Worm (Caenorhabditis elegans) whole organism, early embryonic: ENCODE results near the gene srd-40.
"Not testable (repeated sequence)": the region's sequence is repeated elsewhere in the genome, so short reads cannot be mapped to it uniquely, and the experiment has no call there.

Experiments
- B0310.2 ChIP-seq: sonication (generic microtip); optimal IDR thresholded peaks from 2 replicates; lab custom pipeline; 2016; ENCODE audit warnings: mild to moderate bottlenecking, missing genetic modification characterization, missing compliant biosample characterization
- ama-1 ChIP-seq: fragments of 150-350 bp; optimal IDR thresholded peaks from 2 replicates; lab custom pipeline; 2014
- ceh-13 ChIP-seq: fragments of 200-800 bp; sonication (Bioruptor generic); optimal IDR thresholded peaks from 2 replicates; lab custom pipeline; 2018; ENCODE audit warnings: mild to moderate bottlenecking, missing genetic modification characterization, missing compliant biosample characterization
- ceh-36 ChIP-seq: sonication (generic microtip); optimal IDR thresholded peaks from 2 replicates; lab custom pipeline; 2016; ENCODE audit warnings: missing genetic modification characterization, inconsistent platforms, missing compliant biosample characterization
- flt-1 ChIP-seq: fragments of 200-800 bp; sonication (Bioruptor generic); IDR thresholded peaks from 2 replicates; pipeline ENCODE4 v1.3.6; 2022; ENCODE audit warnings: missing genetic modification characterization, missing compliant biosample characterization
- scrt-1 ChIP-seq: fragments of 200-800 bp; sonication (Bioruptor generic); IDR thresholded peaks from 2 replicates; pipeline ENCODE4 v1.3.6; 2022; ENCODE audit warnings: missing genetic modification characterization, missing compliant biosample characterization
- sea-1 ChIP-seq: fragments of 200-800 bp; sonication (Bioruptor generic); conservative IDR thresholded peaks from 2 replicates; pipeline ENCODE4 v1.3.6; 2022; ENCODE audit warnings: missing genetic modification characterization, missing compliant biosample characterization
- tbx-11 ChIP-seq: fragments of 200-800 bp; sonication (Bioruptor generic); IDR thresholded peaks from 2 replicates; pipeline ENCODE4 v1.3.6; 2022; ENCODE audit warnings: missing genetic modification characterization, missing compliant biosample characterization
- tra-4 ChIP-seq: sonication (generic microtip); optimal IDR thresholded peaks from 2 replicates; lab custom pipeline; 2017; ENCODE audit warnings: missing genetic modification characterization, missing compliant biosample characterization

DNA sequence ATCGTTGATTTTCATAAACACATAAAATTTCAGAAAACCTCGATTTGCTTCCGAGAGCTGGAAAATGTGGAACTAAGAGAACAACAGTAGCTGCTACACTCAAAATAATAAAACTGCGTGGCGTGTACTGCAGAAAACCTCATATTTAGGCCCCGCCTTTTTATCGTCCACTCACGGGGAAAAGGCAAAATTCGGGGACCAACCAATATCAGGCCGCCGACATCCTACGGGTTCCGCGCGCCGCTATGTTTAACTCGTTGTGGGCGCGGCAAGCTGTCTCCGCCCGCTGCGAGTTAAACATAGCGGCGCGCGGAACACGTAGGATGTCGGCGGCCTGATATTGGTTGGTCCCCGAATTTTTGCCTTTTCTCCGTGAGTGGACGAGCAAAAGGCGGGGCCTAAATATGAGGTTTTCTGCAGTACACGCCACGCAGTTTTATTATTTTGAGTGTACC is 15.5 kb upstream of the srd-40 start, which contains the start of gene F17A2.16:
- TF ChIP-seq sea-1 (GFP tag; lab: Robert Waterston, UW); ama-1 (lab: Kevin White, UChicago); flt-1 (GFP tag; lab: Robert Waterston, UW); B0310.2 (tag; lab: Kevin White, UChicago); ceh-36 (tag; lab: Kevin White, UChicago); tra-4 (tag; lab: Kevin White, UChicago); scrt-1 (GFP tag; lab: Robert Waterston, UW); tbx-11 (GFP tag; lab: Robert Waterston, UW); ceh-13 (GFP tag; lab: Kevin White, UChicago): not testable (repeated sequence)
